Worm (Caenorhabditis elegans) whole organism, late embryonic: ENCODE results near the gene scl-26.

ENCODE experiments used
- K02D7.2 ChIP-seq: sonication (generic microtip); optimal IDR thresholded peaks from 2 replicates; lab custom pipeline; 2017; ENCODE audit warnings: mild to moderate bottlenecking, missing genetic modification characterization, missing compliant biosample characterization
- ama-1 ChIP-seq: fragments of 150-350 bp; optimal IDR thresholded peaks from 2 replicates; lab custom pipeline; 2014
- ceh-19 ChIP-seq: fragments of 200-800 bp; sonication (Bioruptor generic); optimal IDR thresholded peaks from 2 replicates; lab custom pipeline; 2018; ENCODE audit warnings: mild to moderate bottlenecking, missing genetic modification characterization, missing compliant biosample characterization
- ceh-2 ChIP-seq: sonication (generic microtip); optimal IDR thresholded peaks from 2 replicates; lab custom pipeline; 2016; ENCODE audit warnings: missing genotype, missing genetic modification characterization, missing compliant biosample characterization
- ceh-45 ChIP-seq: fragments of 200-800 bp; sonication (Bioruptor generic); IDR thresholded peaks from 2 replicates; pipeline ENCODE4 v1.3.6; 2022; ENCODE audit warnings: missing genetic modification reagents, missing genetic modification characterization, missing compliant biosample characterization
- ets-4 ChIP-seq: sonication (generic microtip); optimal IDR thresholded peaks from 2 replicates; lab custom pipeline; 2016; ENCODE audit warnings: missing genetic modification characterization, missing compliant biosample characterization
- fkh-10 ChIP-seq: fragments of 150-350 bp; optimal IDR thresholded peaks from 2 replicates; lab custom pipeline; 2014; ENCODE audit warnings: missing biosample characterization, missing genetic modification reagents, missing genetic modification characterization
- lin-11 ChIP-seq: fragments of 200-800 bp; sonication (Bioruptor generic); optimal IDR thresholded peaks from 2 replicates; lab custom pipeline; 2018; ENCODE audit warnings: mild to moderate bottlenecking, missing genetic modification characterization, missing compliant biosample characterization
- pha-2 ChIP-seq: sonication (generic microtip); optimal IDR thresholded peaks from 2 replicates; lab custom pipeline; 2017; ENCODE audit warnings: mild to moderate bottlenecking, missing genetic modification characterization, missing compliant biosample characterization

DNA sequence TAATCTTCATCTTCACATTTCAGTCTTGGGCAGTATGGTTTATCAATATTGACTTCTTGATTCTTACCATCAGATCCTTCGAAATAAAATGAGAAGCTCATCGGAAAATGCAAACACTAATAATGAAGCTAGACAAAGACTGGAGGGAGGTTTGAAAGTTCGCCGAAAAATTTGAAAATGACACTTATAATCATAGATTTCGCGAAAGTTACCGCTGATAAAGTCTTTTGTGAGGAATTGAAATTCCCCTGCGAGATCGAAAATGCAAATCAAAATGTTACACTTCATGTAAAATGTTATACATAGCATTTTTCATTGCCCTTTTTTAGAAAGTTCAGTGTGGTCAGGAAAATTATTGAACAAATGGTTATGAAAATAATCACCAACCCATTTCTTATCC, 3.1 kb downstream of the scl-26 start, which contains the start of gene C50E3.7:
- TF ChIP-seq ceh-2 (tag; lab: Kevin White, UChicago) (no peak), ceh-19 (GFP tag; lab: Kevin White, UChicago) (no peak), lin-11 (no peak), fkh-10 (no peak), K02D7.2 (tag; lab: Kevin White, UChicago) (no peak), pha-2 (tag; lab: Kevin White, UChicago) (no peak), ets-4 (tag; lab: Kevin White, UChicago) (no peak), ceh-45 (GFP tag; lab: Robert Waterston, UW) (no peak), ama-1 (no peak)
